Worm (Caenorhabditis elegans): ENCODE results near the gene fbxa-16.

DNA sequence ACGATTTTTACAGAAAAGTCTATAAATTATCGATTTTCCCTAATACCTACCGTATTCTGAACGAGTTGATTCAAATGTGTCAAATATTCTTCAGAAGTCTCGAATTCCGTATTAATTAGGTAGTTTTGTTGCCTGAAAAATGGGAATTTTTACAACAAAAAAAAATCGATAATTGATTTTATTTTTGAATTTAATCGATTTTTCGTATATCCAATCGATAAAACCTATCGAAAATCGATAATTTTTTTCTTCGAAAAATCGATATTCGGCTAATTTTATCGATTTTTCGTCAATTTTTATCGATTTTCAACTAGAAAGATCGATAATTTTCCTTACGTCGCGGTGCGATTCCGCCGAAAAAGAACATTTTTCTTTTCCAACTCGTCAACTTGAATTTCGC lies 34.9 kb upstream of the fbxa-16 start:
- TF ChIP-seq dao-5 (tag; optimal IDR thresholded peaks at IDR 0.05) (no peak), him-1 (tag; optimal IDR thresholded peaks at IDR 0.05) (no peak)
